Comparison of ENCODE assay signal across 6 fruit fly cellular contexts in genomic region chr2L:19572496-19573317, dm6.
TF ChIP-seq lines count a peak whose summit lies in the region.

No protein-coding gene starts in this region.

- no peak for TF ChIP-seq CTCF in whole organism, embryonic (GFP tag; optimal IDR thresholded peaks at IDR 0.05; lab: Kevin White, UChicago)

TF ChIP-seq in whole organism, 6 proteins besides CTCF, POLR2A, EP300 and RAD21:
- TF ChIP-seq EcR (GFP tag; optimal IDR thresholded peaks at IDR 0.05; lab: Kevin White, UChicago): peak in 1 of 2 experiments; percentile 67
- no peak for TF ChIP-seq psq (optimal IDR thresholded peaks at IDR 0.05; lab: Kevin White, UChicago)
- peak; percentile 60 for TF ChIP-seq Dll (optimal IDR thresholded peaks at IDR 0.05; lab: Kevin White, UChicago)
- no peak for TF ChIP-seq usp (GFP tag; optimal IDR thresholded peaks at IDR 0.05; lab: Kevin White, UChicago)
- no peak for TF ChIP-seq CG8478 (optimal IDR thresholded peaks at IDR 0.05; lab: Kevin White, UChicago)
- TF ChIP-seq pan (optimal IDR thresholded peaks at IDR 0.05; lab: Kevin White, UChicago): peak; percentile 94

TF ChIP-seq in whole organism, adult, 20 proteins besides CTCF, POLR2A, EP300 and RAD21 (continues in another document):
- TF ChIP-seq Hr96 (GFP tag; optimal IDR thresholded peaks at IDR 0.05; lab: Kevin White, UChicago) (no peak), CG12768 (GFP tag; optimal IDR thresholded peaks at IDR 0.05; lab: Kevin White, UChicago) (no peak), Mnt (GFP tag; optimal IDR thresholded peaks at IDR 0.05; lab: Kevin White, UChicago) (no peak), toe (GFP tag; optimal IDR thresholded peaks at IDR 0.05; lab: Kevin White, UChicago) (no peak), Clk (GFP tag; optimal IDR thresholded peaks at IDR 0.05; lab: Kevin White, UChicago) (no peak), tj (GFP tag; optimal IDR thresholded peaks at IDR 0.05; lab: Kevin White, UChicago) (no peak), Crg-1 (GFP tag; optimal IDR thresholded peaks at IDR 0.05; lab: Kevin White, UChicago) (no peak), CG5204 (GFP tag; optimal IDR thresholded peaks at IDR 0.05; lab: Kevin White, UChicago) (no peak), CG33017 (tag; optimal IDR thresholded peaks at IDR 0.05; lab: Kevin White, UChicago) (no peak), CG11617 (GFP tag; optimal IDR thresholded peaks at IDR 0.05; lab: Kevin White, UChicago) (no peak), cic (GFP tag; optimal IDR thresholded peaks at IDR 0.05; lab: Kevin White, UChicago) (no peak), CG7101 (tag; optimal IDR thresholded peaks at IDR 0.05; lab: Kevin White, UChicago) (peak; percentile 42), CG14711 (tag; optimal IDR thresholded peaks at IDR 0.05; lab: Kevin White, UChicago) (peak; percentile 32), bab1 (GFP tag; optimal IDR thresholded peaks at IDR 0.05; lab: Kevin White, UChicago) (peak; percentile 52), CG7045 (GFP tag; optimal IDR thresholded peaks at IDR 0.05; lab: Kevin White, UChicago) (no peak), cnc (optimal IDR thresholded peaks at IDR 0.05; lab: Kevin White, UChicago) (no peak), ovo (GFP tag; optimal IDR thresholded peaks at IDR 0.05; lab: Kevin White, UChicago) (peak; percentile 70), CG1620 (GFP tag; optimal IDR thresholded peaks at IDR 0.05; lab: Kevin White, UChicago) (no peak)

TF ChIP-seq in whole organism, embryonic, 481 proteins besides CTCF, POLR2A, EP300 and RAD21 (continues in another document):
- TF ChIP-seq dimm (GFP tag; IDR thresholded peaks at IDR 0.05; lab: Robert Waterston, UW) (no peak), CG11560 (tag; IDR thresholded peaks at IDR 0.05; lab: Robert Waterston, UW) (no peak), ATbp (GFP tag; optimal IDR thresholded peaks at IDR 0.05; lab: Kevin White, UChicago) (peak; percentile 26), CG18476 (GFP tag; optimal IDR thresholded peaks at IDR 0.05; lab: Kevin White, UChicago) (peak; percentile 62), MESR4 (GFP tag; optimal IDR thresholded peaks at IDR 0.05; lab: Kevin White, UChicago) (no peak), eyg (GFP tag; optimal IDR thresholded peaks at IDR 0.05; lab: Kevin White, UChicago) (no peak), CG10321 (GFP tag; IDR thresholded peaks at IDR 0.05; lab: Robert Waterston, UW) (no peak), stc (GFP tag; IDR thresholded peaks at IDR 0.05; lab: Robert Waterston, UW) (no peak), Oaz (GFP tag; IDR thresholded peaks at IDR 0.05; lab: Robert Waterston, UW) (no peak), CG4282 (GFP tag; optimal IDR thresholded peaks at IDR 0.05; lab: Kevin White, UChicago) (no peak), CG9609 (GFP tag; optimal IDR thresholded peaks at IDR 0.05; lab: Kevin White, UChicago) (peak; percentile 47), Chrac-16 (GFP tag; optimal IDR thresholded peaks at IDR 0.05; lab: Kevin White, UChicago) (peak; percentile 20), Lim3 (GFP tag; IDR thresholded peaks at IDR 0.05; lab: Robert Waterston, UW) (no peak), jigr1 (GFP tag; IDR thresholded peaks at IDR 0.05; lab: Robert Waterston, UW) (no peak), gcm (GFP tag; optimal IDR thresholded peaks at IDR 0.05; lab: Kevin White, UChicago) (peak; percentile 67), zen2 (GFP tag; IDR thresholded peaks at IDR 0.05; lab: Robert Waterston, UW; ENCODE audit: partially characterized antibody) (no peak), gro (GFP tag; optimal IDR thresholded peaks at IDR 0.05; lab: Kevin White, UChicago) (peak; percentile 73), Hr78 (GFP tag; optimal IDR thresholded peaks at IDR 0.05; lab: Kevin White, UChicago) (peak in 1 of 2 experiments; percentile 8)

TF ChIP-seq in whole organism, prepupa, 60 proteins besides CTCF, POLR2A, EP300 and RAD21 (continues in another document):
- peak; percentile 91 to 93 for TF ChIP-seq ss (GFP tag; optimal IDR thresholded peaks at IDR 0.05; lab: Kevin White, UChicago)
- TF ChIP-seq fd59A (GFP tag; optimal IDR thresholded peaks at IDR 0.05; lab: Kevin White, UChicago): peak; percentile 93
- TF ChIP-seq Hr38 (GFP tag; optimal IDR thresholded peaks at IDR 0.05; lab: Kevin White, UChicago): no peak
- peak; percentile 79 for TF ChIP-seq Gug (GFP tag; IDR thresholded peaks at IDR 0.05; lab: Robert Waterston, UW)
- peak; percentile 94 for TF ChIP-seq Ets96B (tag; optimal IDR thresholded peaks at IDR 0.05; lab: Kevin White, UChicago)
- peak; percentile 91 for TF ChIP-seq CG6792 (GFP tag; optimal IDR thresholded peaks at IDR 0.05; lab: Kevin White, UChicago)
- peak; percentile 87 for TF ChIP-seq CG34406 (GFP tag; optimal IDR thresholded peaks at IDR 0.05; lab: Kevin White, UChicago)
- TF ChIP-seq Met (GFP tag; optimal IDR thresholded peaks at IDR 0.05; lab: Kevin White, UChicago): peak; percentile 97
- peak; percentile 88 for TF ChIP-seq Ets21C (GFP tag; optimal IDR thresholded peaks at IDR 0.05; lab: Kevin White, UChicago)
- peak; percentile 81 for TF ChIP-seq Blimp-1 (GFP tag; optimal IDR thresholded peaks at IDR 0.05; lab: Kevin White, UChicago)
- TF ChIP-seq Hr4 (GFP tag; optimal IDR thresholded peaks at IDR 0.05; lab: Kevin White, UChicago): peak; percentile 93
- peak; percentile 95 for TF ChIP-seq lz (GFP tag; optimal IDR thresholded peaks at IDR 0.05; lab: Kevin White, UChicago)
- peak; percentile 96 for TF ChIP-seq topi (GFP tag; optimal IDR thresholded peaks at IDR 0.05; lab: Kevin White, UChicago)
- TF ChIP-seq net (GFP tag; optimal IDR thresholded peaks at IDR 0.05; lab: Kevin White, UChicago): peak; percentile 86
- peak; percentile 85 for TF ChIP-seq dac (GFP tag; optimal IDR thresholded peaks at IDR 0.05; lab: Kevin White, UChicago)
- TF ChIP-seq CG31627 (GFP tag; optimal IDR thresholded peaks at IDR 0.05; lab: Kevin White, UChicago): peak; percentile 94
- peak; percentile 52; the same call in 1 of the 2 replicates for TF ChIP-seq CG11294 (GFP tag; IDR thresholded peaks at IDR 0.05; lab: Robert Waterston, UW)
- TF ChIP-seq Sox14 (GFP tag; optimal IDR thresholded peaks at IDR 0.05; lab: Kevin White, UChicago): peak; percentile 96

TF ChIP-seq in whole organism, pupa, 21 proteins besides CTCF, POLR2A, EP300 and RAD21 (continues in another document):
- TF ChIP-seq CG8301 (tag; optimal IDR thresholded peaks at IDR 0.05; lab: Kevin White, UChicago) (peak; percentile 96), CG4496 (GFP tag; IDR thresholded peaks at IDR 0.05; lab: Robert Waterston, UW) (peak; percentile 60; the same call in 2 of the 3 replicates), CG12605 (GFP tag; IDR thresholded peaks at IDR 0.05; lab: Robert Waterston, UW) (peak; percentile 50; the same call in 1 of the 2 replicates), CG13204 (GFP tag; optimal IDR thresholded peaks at IDR 0.05; lab: Kevin White, UChicago) (peak; percentile 83), Pif1B (GFP tag; optimal IDR thresholded peaks at IDR 0.05; lab: Kevin White, UChicago) (peak; percentile 92), CG14655 (GFP tag; optimal IDR thresholded peaks at IDR 0.05; lab: Kevin White, UChicago) (peak; percentile 96), gl (tag; optimal IDR thresholded peaks at IDR 0.05; lab: Kevin White, UChicago) (peak; percentile 83), CG8159 (tag; optimal IDR thresholded peaks at IDR 0.05; lab: Kevin White, UChicago) (peak; percentile 95), CG9948 (tag; optimal IDR thresholded peaks at IDR 0.05; lab: Kevin White, UChicago) (peak; percentile 93), CG34367 (tag; optimal IDR thresholded peaks at IDR 0.05; lab: Kevin White, UChicago) (peak; percentile 89), CG15710 (tag; optimal IDR thresholded peaks at IDR 0.05; lab: Kevin White, UChicago) (peak; percentile 92), Ets98B (GFP tag; IDR thresholded peaks at IDR 0.05; lab: Robert Waterston, UW) (peak; percentile 71), Snoo (tag; optimal IDR thresholded peaks at IDR 0.05; lab: Kevin White, UChicago) (peak; percentile 91), CG32121 (GFP tag; IDR thresholded peaks at IDR 0.05; lab: Robert Waterston, UW) (peak; percentile 78), D1 (tag; optimal IDR thresholded peaks at IDR 0.05; lab: Kevin White, UChicago) (peak; percentile 89), rn (GFP tag; IDR thresholded peaks at IDR 0.05; lab: Robert Waterston, UW) (peak; percentile 28; the same call in 1 of the 2 replicates), EcR (GFP tag; optimal IDR thresholded peaks at IDR 0.05; lab: Kevin White, UChicago) (peak; percentile 96), CG17806 (tag; optimal IDR thresholded peaks at IDR 0.05; lab: Kevin White, UChicago) (peak; percentile 93), fd96Ca (GFP tag; IDR thresholded peaks at IDR 0.05; lab: Robert Waterston, UW) (peak; percentile 59; the same call in 1 of the 3 replicates)

TF ChIP-seq in whole organism, wandering third instar larva, 38 proteins besides CTCF, POLR2A, EP300 and RAD21 (continues in another document):
- TF ChIP-seq Abd-B (GFP tag; optimal IDR thresholded peaks at IDR 0.05; lab: Kevin White, UChicago): no peak
- TF ChIP-seq Jra (GFP tag; optimal IDR thresholded peaks at IDR 0.05; lab: Kevin White, UChicago): peak; percentile 42
- TF ChIP-seq N (GFP tag; optimal IDR thresholded peaks at IDR 0.05; lab: Kevin White, UChicago): no peak
- peak; percentile 83 for TF ChIP-seq sv (GFP tag; optimal IDR thresholded peaks at IDR 0.05; lab: Kevin White, UChicago)
- peak; percentile 91 for TF ChIP-seq rgr (GFP tag; optimal IDR thresholded peaks at IDR 0.05; lab: Kevin White, UChicago)
- TF ChIP-seq dsf (GFP tag; optimal IDR thresholded peaks at IDR 0.05; lab: Kevin White, UChicago; ENCODE audit: borderline replicate concordance): peak; percentile 3
- no peak for TF ChIP-seq Hr78 (GFP tag; optimal IDR thresholded peaks at IDR 0.05; lab: Kevin White, UChicago)
- peak; percentile 83 for TF ChIP-seq CG32264 (GFP tag; optimal IDR thresholded peaks at IDR 0.05; lab: Kevin White, UChicago)
- TF ChIP-seq Dfd (GFP tag; optimal IDR thresholded peaks at IDR 0.05; lab: Kevin White, UChicago): no peak
- peak; percentile 94 for TF ChIP-seq h (GFP tag; optimal IDR thresholded peaks at IDR 0.05; lab: Kevin White, UChicago)
- TF ChIP-seq Sp1 (GFP tag; optimal IDR thresholded peaks at IDR 0.05; lab: Kevin White, UChicago): peak; percentile 94
- TF ChIP-seq brk (GFP tag; optimal IDR thresholded peaks at IDR 0.05; lab: Kevin White, UChicago): peak; percentile 68
- TF ChIP-seq dmrt93B (GFP tag; optimal IDR thresholded peaks at IDR 0.05; lab: Kevin White, UChicago): peak; percentile 89
- TF ChIP-seq Mio (GFP tag; optimal IDR thresholded peaks at IDR 0.05; lab: Kevin White, UChicago): peak; percentile 25
- TF ChIP-seq usp (GFP tag; optimal IDR thresholded peaks at IDR 0.05; lab: Kevin White, UChicago): no peak
- TF ChIP-seq HLH106 (tag; optimal IDR thresholded peaks at IDR 0.05; lab: Kevin White, UChicago): peak; percentile 94
- TF ChIP-seq woc (GFP tag; optimal IDR thresholded peaks at IDR 0.05; lab: Kevin White, UChicago): peak; percentile 99
- peak; percentile 68 to 79 for TF ChIP-seq dl (GFP tag; optimal IDR thresholded peaks at IDR 0.05; lab: Kevin White, UChicago; ENCODE audit: insufficient read depth in 1 of 2, partially characterized antibody in 2 of 2)
- peak; percentile 84 for TF ChIP-seq CG9705 (GFP tag; optimal IDR thresholded peaks at IDR 0.05; lab: Kevin White, UChicago)
- TF ChIP-seq Hr83 (GFP tag; optimal IDR thresholded peaks at IDR 0.05; lab: Kevin White, UChicago; ENCODE audit: poor library complexity, severe bottlenecking): peak; percentile 53
- peak; percentile 92 for TF ChIP-seq psq (GFP tag; optimal IDR thresholded peaks at IDR 0.05; lab: Kevin White, UChicago)
